Worm (Caenorhabditis elegans): ENCODE measurements around the gene R03H10.11.
A peak's percentile ranks its signal among the peaks of the same experiment; 100 is the strongest.

Gene R03H10.11

ce11 chrII:4229106-4229708 lies 46.7 kb downstream of the R03H10.11 start, which contains the start of gene C16A11.3 (continued):
- TF ChIP-seq madf-6 (GFP tag; IDR thresholded peaks at IDR 0.05) (peak; percentile 87), D2030.7 (GFP tag; IDR thresholded peaks at IDR 0.05) (no peak), chd-7 (tag; optimal IDR thresholded peaks at IDR 0.05) (no peak), B0035.1 (tag; optimal IDR thresholded peaks at IDR 0.05) (no peak), sdz-38 (tag; optimal IDR thresholded peaks at IDR 0.05) (no peak), attf-5 (GFP tag; optimal IDR thresholded peaks at IDR 0.05) (no peak), tlf-1 (GFP tag; optimal IDR thresholded peaks at IDR 0.05) (peak; percentile 58), lir-1 (GFP tag; conservative IDR thresholded peaks at IDR 0.05) (no peak), mes-4 (tag; optimal IDR thresholded peaks at IDR 0.05) (peak; percentile 12), egrh-3 (GFP tag; IDR thresholded peaks at IDR 0.05) (no peak), die-1 (tag; optimal IDR thresholded peaks at IDR 0.05) (no peak), aptf-2 (GFP tag; conservative IDR thresholded peaks at IDR 0.05) (no peak), T07F8.4 (tag; optimal IDR thresholded peaks at IDR 0.05) (no peak), snpc-1.3 (tag; optimal IDR thresholded peaks at IDR 0.05; ENCODE audit: insufficient read depth) (peak; percentile 64), Y53F4B.3 (GFP tag; IDR thresholded peaks at IDR 0.05) (no peak), F57A8.1 (GFP tag; optimal IDR thresholded peaks at IDR 0.05) (no peak), mcd-1 (GFP tag; IDR thresholded peaks at IDR 0.05) (no peak), bed-1 (GFP tag; IDR thresholded peaks at IDR 0.05) (no peak), nhr-179 (tag; optimal IDR thresholded peaks at IDR 0.05) (no peak), attf-3 (GFP tag; conservative IDR thresholded peaks at IDR 0.05) (no peak), snpc-3.4 (tag; optimal IDR thresholded peaks at IDR 0.05) (peak; percentile 65), ceh-58 (GFP tag; IDR thresholded peaks at IDR 0.05) (no peak), fkh-3 (tag; optimal IDR thresholded peaks at IDR 0.05) (no peak), lsl-1 (GFP tag; optimal IDR thresholded peaks at IDR 0.05) (peak; percentile 75), Y53G8AR.9 (GFP tag; conservative IDR thresholded peaks at IDR 0.05) (peak; percentile 75; the same call in 1 of the 2 replicates), F23B12.7 (tag; optimal IDR thresholded peaks at IDR 0.05; ENCODE audit: insufficient read depth) (no peak), rcor-1 (GFP tag; IDR thresholded peaks at IDR 0.05) (no peak), Y95B8A.8 (GFP tag; IDR thresholded peaks at IDR 0.05) (no peak), Y56A3A.18 (GFP tag; IDR thresholded peaks at IDR 0.05) (peak; percentile 76; the same call in 1 of the 2 replicates), ztf-18 (tag; optimal IDR thresholded peaks at IDR 0.05) (no peak), dpl-1 (GFP tag; optimal IDR thresholded peaks at IDR 0.05) (no peak), sea-2 (GFP tag; IDR thresholded peaks at IDR 0.05) (no peak), somi-1 (GFP tag; optimal IDR thresholded peaks at IDR 0.05) (no peak), F22D6.2 (tag; optimal IDR thresholded peaks at IDR 0.05) (no peak), madf-3 (GFP tag; IDR thresholded peaks at IDR 0.05) (0 out of 2 replicates have a peak, but pooled peaks have one; percentile 54), tbp1 (GFP tag; optimal IDR thresholded peaks at IDR 0.05) (peak; percentile 0), akir-1 (GFP tag; optimal IDR thresholded peaks at IDR 0.05) (no peak), gei-17 (GFP tag; optimal IDR thresholded peaks at IDR 0.05) (no peak), attf-6 (GFP tag; IDR thresholded peaks at IDR 0.05) (peak; percentile 70; the same call in 1 of the 2 replicates), K12H6.12 (tag; optimal IDR thresholded peaks at IDR 0.05) (no peak), hmg-20 (GFP tag; IDR thresholded peaks at IDR 0.05) (no peak), let-607 (tag; optimal IDR thresholded peaks at IDR 0.05) (no peak), let-526 (GFP tag; IDR thresholded peaks at IDR 0.05) (no peak), hsf-1 (GFP tag; IDR thresholded peaks at IDR 0.05) (no peak; the same call in 1 of the 2 replicates), ztf-22 (GFP tag; optimal IDR thresholded peaks at IDR 0.05) (no peak), egl-44 (GFP tag; IDR thresholded peaks at IDR 0.05) (no peak), snpc-1.1 (tag; optimal IDR thresholded peaks at IDR 0.05; ENCODE audit: insufficient read depth) (peak; percentile 49), dpff-1 (tag; optimal IDR thresholded peaks at IDR 0.05) (no peak)

Data from whole organism, young adult.